Fruit fly (Drosophila melanogaster) whole organism, embryonic: ENCODE measurements around the gene CG42716.

Experiments
- Awh ChIP-seq: fragments of 200-800 bp; sonication (Bioruptor generic); IDR thresholded peaks from 2 replicates; pipeline ENCODE4, ENCODE4 v1.3.6; 2022; ENCODE audit warnings: missing biosample characterization, missing genetic modification characterization
- CG10565 ChIP-seq: fragments of 200-800 bp; sonication (Bioruptor generic); optimal IDR thresholded peaks from 3 replicates; lab custom pipeline; 2016; ENCODE audit warnings: missing biosample characterization, mild to moderate bottlenecking, missing genetic modification characterization
- CG11085 ChIP-seq: fragments of 200-800 bp; sonication (Bioruptor generic); IDR thresholded peaks from 2 replicates; pipeline ENCODE4 v1.3.6; 2022; ENCODE audit warnings: missing biosample characterization, missing genetic modification characterization
- CG12155 ChIP-seq: fragments of 200-800 bp; sonication (Bioruptor generic); optimal IDR thresholded peaks from 3 replicates; lab custom pipeline; 2016; ENCODE audit warnings: missing biosample characterization, missing genetic modification characterization
- CG12659 ChIP-seq: fragments of 200-800 bp; sonication (Bioruptor generic); optimal IDR thresholded peaks from 3 replicates; lab custom pipeline; 2017; ENCODE audit warnings: mild to moderate bottlenecking, missing biosample characterization, missing genetic modification reagents, missing genetic modification characterization
- CG13123 ChIP-seq: fragments of 200-800 bp; sonication (Bioruptor generic); optimal IDR thresholded peaks from 2 replicates; lab custom pipeline; 2016; ENCODE audit warnings: missing biosample characterization, missing genetic modification characterization
- CG14014 ChIP-seq: fragments of 200-800 bp; sonication (Bioruptor generic); IDR thresholded peaks from 2 replicates; pipeline ENCODE4 v1.3.6; 2022; ENCODE audit warnings: missing biosample characterization, missing genetic modification characterization
- CG15011 ChIP-seq: fragments of 200-800 bp; sonication (Bioruptor generic); optimal IDR thresholded peaks from 3 replicates; lab custom pipeline; 2018; ENCODE audit warnings: missing biosample characterization, mild to moderate bottlenecking, missing genetic modification characterization
- CG15696 ChIP-seq: fragments of 200-800 bp; sonication (Bioruptor generic); optimal IDR thresholded peaks from 2 replicates; lab custom pipeline; 2019; ENCODE audit warnings: missing biosample characterization, mild to moderate bottlenecking, missing genetic modification characterization, moderate library complexity
- CG2116 ChIP-seq: fragments of 200-800 bp; sonication (Bioruptor generic); optimal IDR thresholded peaks from 3 replicates; lab custom pipeline; 2018; ENCODE audit warnings: missing biosample characterization, mild to moderate bottlenecking, missing genetic modification characterization
- CG31224 ChIP-seq: fragments of 200-800 bp; sonication (Bioruptor generic); IDR thresholded peaks from 2 replicates; pipeline ENCODE4 v1.3.6; 2022; ENCODE audit warnings: missing biosample characterization, missing genetic modification characterization
- CG4820 ChIP-seq: fragments of 200-800 bp; sonication (Bioruptor generic); optimal IDR thresholded peaks from 3 replicates; lab custom pipeline; 2016; ENCODE audit warnings: missing biosample characterization, missing genetic modification characterization
- CG6654 ChIP-seq: fragments of 200-800 bp; sonication (Bioruptor generic); optimal IDR thresholded peaks from 2 replicates; lab custom pipeline; 2017; ENCODE audit warnings: missing biosample characterization, mild to moderate bottlenecking, missing genetic modification characterization
- CG9797 ChIP-seq: fragments of 200-800 bp; sonication (Bioruptor generic); optimal IDR thresholded peaks from 3 replicates; lab custom pipeline; 2018; ENCODE audit warnings: missing biosample characterization, mild to moderate bottlenecking, missing genetic modification characterization
- CG9876 ChIP-seq: fragments of 200-800 bp; sonication (Bioruptor generic); optimal IDR thresholded peaks from 2 replicates; lab custom pipeline; 2016; ENCODE audit warnings: missing biosample characterization, missing genetic modification characterization
- Camta ChIP-seq: fragments of 200-800 bp; sonication (Bioruptor generic); optimal IDR thresholded peaks from 2 replicates; lab custom pipeline; 2016; ENCODE audit warnings: missing biosample characterization, missing genetic modification characterization
- D ChIP-seq, 2 experiments: fragments of 200-800 bp in 1 of 2; fragments of >200 bp in 1 of 2; sonication (Bioruptor generic) in 1 of 2; optimal IDR thresholded peaks; 2 replicates in 1 of 2; 3 replicates in 1 of 2; lab custom pipeline; 2017; ENCODE audit warnings: mild to moderate bottlenecking in 1 of 2, missing biosample characterization in 1 of 2, missing genetic modification characterization in 1 of 2, missing genetic modification reagents in 1 of 2
- Dip2 ChIP-seq: fragments of 200-800 bp; sonication (Bioruptor generic); IDR thresholded peaks from 2 replicates; pipeline ENCODE4 v1.3.6; 2022; ENCODE audit warnings: missing biosample characterization, missing genetic modification characterization
- Dll ChIP-seq: fragments of 200-800 bp; sonication (Bioruptor generic); IDR thresholded peaks from 4 replicates; pipeline ENCODE4 v1.3.6; 2022; ENCODE audit warnings: missing biosample characterization, missing genetic modification characterization; ENCODE audit not compliant: partially characterized antibody
- Drgx ChIP-seq: fragments of 200-800 bp; sonication (Bioruptor generic); IDR thresholded peaks from 2 replicates; pipeline ENCODE4 v1.3.6; 2022; ENCODE audit warnings: missing biosample characterization, missing genetic modification characterization
- Ets65A ChIP-seq: fragments of 200-800 bp; sonication (Bioruptor generic); peaks from one replicate; lab custom pipeline; 2016; ENCODE audit warnings: missing biosample characterization, missing genetic modification characterization
- HmgD ChIP-seq: fragments of 200-800 bp; sonication (Bioruptor generic); optimal IDR thresholded peaks from 3 replicates; lab custom pipeline; 2016; ENCODE audit warnings: missing biosample characterization, missing genetic modification characterization
- MBD-R2 ChIP-seq: fragments of 200-800 bp; sonication (Bioruptor generic); IDR thresholded peaks from 2 replicates; pipeline ENCODE4 v1.3.6; 2022; ENCODE audit warnings: missing biosample characterization, missing genetic modification characterization
- Mes4 ChIP-seq: fragments of 200-800 bp; sonication (Bioruptor generic); optimal IDR thresholded peaks from 2 replicates; lab custom pipeline; 2016; ENCODE audit warnings: missing biosample characterization, missing genetic modification characterization
- Opbp ChIP-seq: fragments of 200-800 bp; sonication (Bioruptor generic); IDR thresholded peaks from 3 replicates; pipeline ENCODE4 v1.3.6; 2022; ENCODE audit warnings: missing biosample characterization, missing genetic modification characterization; ENCODE audit not compliant: partially characterized antibody
- Side ChIP-seq: fragments of 200-800 bp; sonication (Bioruptor generic); optimal IDR thresholded peaks from 2 replicates; lab custom pipeline; 2016; ENCODE audit warnings: missing biosample characterization, missing genetic modification characterization
- Sox102F ChIP-seq: fragments of 200-800 bp; sonication (Bioruptor generic); optimal IDR thresholded peaks from 2 replicates; lab custom pipeline; 2018; ENCODE audit warnings: missing biosample characterization, mild to moderate bottlenecking, missing genetic modification characterization, moderate library complexity
- TFAM ChIP-seq: fragments of 200-800 bp; sonication (Bioruptor generic); optimal IDR thresholded peaks from 2 replicates; lab custom pipeline; 2017; ENCODE audit warnings: missing biosample characterization, missing genetic modification characterization, inconsistent platforms
- ara ChIP-seq: fragments of 200-800 bp; sonication (Bioruptor generic); IDR thresholded peaks from 2 replicates; pipeline ENCODE4 v1.3.6; 2022; ENCODE audit warnings: missing biosample characterization, missing genetic modification characterization
- chinmo ChIP-seq: fragments of 200-800 bp; sonication (Bioruptor generic); IDR thresholded peaks from 4 replicates; pipeline ENCODE4 v1.3.6; 2022; ENCODE audit warnings: missing biosample characterization, missing genetic modification characterization; ENCODE audit not compliant: partially characterized antibody
- emc ChIP-seq: fragments of 200-800 bp; sonication (Bioruptor generic); optimal IDR thresholded peaks from 2 replicates; lab custom pipeline; 2016; ENCODE audit warnings: missing biosample characterization, missing genetic modification characterization
- ems ChIP-seq: fragments of 200-800 bp; sonication (Bioruptor generic); optimal IDR thresholded peaks from 3 replicates; lab custom pipeline; 2016; ENCODE audit warnings: missing biosample characterization, missing genetic modification characterization
- eyg ChIP-seq: fragments of 200-800 bp; sonication (Bioruptor generic); optimal IDR thresholded peaks from 3 replicates; lab custom pipeline; 2016; ENCODE audit warnings: missing biosample characterization, missing genetic modification characterization
- gcm2 ChIP-seq: fragments of 200-800 bp; sonication (Bioruptor generic); optimal IDR thresholded peaks from 2 replicates; lab custom pipeline; 2016; ENCODE audit warnings: missing biosample characterization, missing genetic modification characterization
- gsb ChIP-seq: fragments of 200-800 bp; sonication (Bioruptor generic); IDR thresholded peaks from 2 replicates; pipeline ENCODE4 v1.3.6; 2022; ENCODE audit warnings: missing biosample characterization, missing genetic modification characterization
- hbn ChIP-seq: fragments of 200-800 bp; sonication (Bioruptor generic); IDR thresholded peaks from 2 replicates; pipeline ENCODE4 v1.3.6; 2022; ENCODE audit warnings: missing biosample characterization, missing genetic modification characterization; ENCODE audit not compliant: partially characterized antibody
- klu ChIP-seq: fragments of 200-800 bp; sonication (Bioruptor generic); IDR thresholded peaks from 2 replicates; pipeline ENCODE4 v1.3.6; 2022; ENCODE audit warnings: missing biosample characterization, missing genetic modification characterization
- knrl ChIP-seq: fragments of 200-800 bp; sonication (Bioruptor generic); IDR thresholded peaks from 3 replicates; pipeline ENCODE4 v1.3.6; 2022; ENCODE audit warnings: missing biosample characterization, missing genetic modification characterization; ENCODE audit not compliant: partially characterized antibody
- mirr ChIP-seq: fragments of 200-800 bp; sonication (Bioruptor generic); optimal IDR thresholded peaks from 3 replicates; lab custom pipeline; 2018; ENCODE audit warnings: missing biosample characterization, mild to moderate bottlenecking, missing genetic modification characterization
- nom ChIP-seq: fragments of 200-800 bp; sonication (Bioruptor generic); optimal IDR thresholded peaks from 2 replicates; lab custom pipeline; 2017; ENCODE audit warnings: missing biosample characterization, missing genetic modification characterization, mild to moderate bottlenecking, moderate library complexity, missing genetic modification reagents
- sob ChIP-seq: fragments of 200-800 bp; sonication (Bioruptor generic); IDR thresholded peaks from 2 replicates; pipeline ENCODE4 v1.3.6; 2022; ENCODE audit warnings: missing biosample characterization, missing genetic modification characterization
- sqz ChIP-seq: fragments of 200-800 bp; sonication (Bioruptor generic); optimal IDR thresholded peaks from 3 replicates; lab custom pipeline; 2018; ENCODE audit warnings: missing biosample characterization, mild to moderate bottlenecking, missing genetic modification characterization
- sr ChIP-seq: fragments of 200-800 bp; sonication (Bioruptor generic); IDR thresholded peaks from 3 replicates; pipeline ENCODE4 v1.3.6; 2022; ENCODE audit warnings: missing biosample characterization, missing genetic modification characterization
- stwl ChIP-seq: fragments of 200-800 bp; sonication (Bioruptor generic); optimal IDR thresholded peaks from 3 replicates; lab custom pipeline; 2018; ENCODE audit warnings: missing biosample characterization, mild to moderate bottlenecking, missing genetic modification characterization, moderate library complexity
- tin ChIP-seq: fragments of 200-800 bp; sonication (Bioruptor generic); optimal IDR thresholded peaks from 3 replicates; lab custom pipeline; 2016; ENCODE audit warnings: missing biosample characterization, missing genetic modification characterization
- toy ChIP-seq: fragments of 200-800 bp; sonication (Bioruptor generic); IDR thresholded peaks from 2 replicates; pipeline ENCODE4 v1.3.6; 2022; ENCODE audit warnings: missing biosample characterization, missing genetic modification characterization
- trh ChIP-seq: fragments of 200-800 bp; sonication (Bioruptor generic); optimal IDR thresholded peaks from 2 replicates; lab custom pipeline; 2016; ENCODE audit warnings: missing biosample characterization, missing genetic modification characterization
- wek ChIP-seq: fragments of 200-800 bp; sonication (Bioruptor generic); optimal IDR thresholded peaks from 3 replicates; lab custom pipeline; 2018; ENCODE audit warnings: missing biosample characterization, mild to moderate bottlenecking, missing genetic modification characterization, moderate library complexity

Gene CG42716

dm6 chr3L:16054095-16054494 is 20.5 kb downstream of the CG42716 start (continued):
- TF ChIP-seq hbn (GFP tag; lab: Robert Waterston, UW): no peak
- TF ChIP-seq CG10565 (GFP tag; lab: Kevin White, UChicago): no peak
- TF ChIP-seq CG12659 (GFP tag; lab: Kevin White, UChicago): peak; percentile 15
- TF ChIP-seq CG9797 (GFP tag; lab: Kevin White, UChicago): no peak
- peak; percentile 13 for TF ChIP-seq CG4820 (GFP tag; lab: Kevin White, UChicago)
- TF ChIP-seq CG31224: 0 out of 2 replicates have a peak, but pooled peaks have one; percentile 11
- peak; percentile 45; the same call in 1 of the 2 replicates for TF ChIP-seq Drgx (GFP tag; lab: Robert Waterston, UW)

- TF ChIP-seq Sox102F (GFP tag; lab: Kevin White, UChicago): no peak
- TF ChIP-seq HmgD (GFP tag; lab: Kevin White, UChicago): no peak
- TF ChIP-seq D (optimal IDR thresholded peaks at IDR 0.05; lab: Kevin White, UChicago): no peak
- peak; percentile 39 for TF ChIP-seq D (GFP tag; optimal IDR thresholded peaks at IDR 0.05; lab: Kevin White, UChicago)
- TF ChIP-seq CG15696 (tag; lab: Kevin White, UChicago): peak; percentile 71
- no peak for TF ChIP-seq knrl (GFP tag; lab: Robert Waterston, UW)
- peak; percentile 1 for TF ChIP-seq stwl
- no peak for TF ChIP-seq CG14014 (GFP tag; lab: Robert Waterston, UW)
- TF ChIP-seq Dll (GFP tag; lab: Robert Waterston, UW): no peak
- no peak for TF ChIP-seq sqz (GFP tag; lab: Kevin White, UChicago)
- TF ChIP-seq Dip2: no peak
- TF ChIP-seq gcm2 (GFP tag; lab: Kevin White, UChicago): no peak
- TF ChIP-seq CG15011 (GFP tag; lab: Kevin White, UChicago): no peak
- TF ChIP-seq emc (GFP tag; lab: Kevin White, UChicago): no peak
- TF ChIP-seq MBD-R2: no peak
- peak; percentile 39 for TF ChIP-seq nom
- TF ChIP-seq Side (GFP tag; lab: Kevin White, UChicago): no peak
- no peak for TF ChIP-seq ems (GFP tag; lab: Kevin White, UChicago)
- TF ChIP-seq gsb (GFP tag; lab: Robert Waterston, UW): no peak
- no peak for TF ChIP-seq CG2116 (GFP tag; lab: Kevin White, UChicago)
- TF ChIP-seq eyg (GFP tag; lab: Kevin White, UChicago): no peak
- no peak for TF ChIP-seq trh (GFP tag; lab: Kevin White, UChicago)
- no peak for TF ChIP-seq sr (GFP tag; lab: Robert Waterston, UW)
- TF ChIP-seq CG13123: no peak
- no peak for TF ChIP-seq Ets65A (GFP tag; lab: Kevin White, UChicago)
- TF ChIP-seq Opbp (GFP tag; lab: Robert Waterston, UW): no peak
- TF ChIP-seq CG6654 (GFP tag; lab: Kevin White, UChicago): no peak
- TF ChIP-seq CG9876: no peak
- TF ChIP-seq CG11085 (GFP tag; lab: Robert Waterston, UW): no peak
- TF ChIP-seq sob (GFP tag; lab: Robert Waterston, UW): no peak
- no peak for TF ChIP-seq Mes4 (GFP tag; lab: Kevin White, UChicago)
- TF ChIP-seq ara: no peak
- no peak for TF ChIP-seq tin (GFP tag; lab: Kevin White, UChicago)
- TF ChIP-seq klu (GFP tag; lab: Robert Waterston, UW): no peak
- no peak for TF ChIP-seq toy (GFP tag; lab: Robert Waterston, UW)
- no peak for TF ChIP-seq CG12155 (GFP tag; lab: Kevin White, UChicago)
- no peak for TF ChIP-seq Awh (GFP tag; lab: Robert Waterston, UW)
- TF ChIP-seq mirr (GFP tag; lab: Kevin White, UChicago): no peak
- TF ChIP-seq wek (GFP tag; lab: Kevin White, UChicago): no peak
- TF ChIP-seq Camta (GFP tag; lab: Kevin White, UChicago): no peak
- 0 out of 4 replicates have a peak, but pooled peaks have one; percentile 72 for TF ChIP-seq chinmo (GFP tag; lab: Robert Waterston, UW)
- no peak for TF ChIP-seq TFAM (GFP tag; lab: Kevin White, UChicago)
These were observed 22.7 kb downstream of the CG42716 start for dm6 chr3L:16056101-16056891.
